Fruit fly (Drosophila melanogaster) whole organism, prepupa: ENCODE measurements around the gene CG4607.

Source experiments
- CG10669 ChIP-seq: fragments of 200-800 bp; sonication (Bioruptor generic); optimal IDR thresholded peaks from 3 replicates; lab custom pipeline; 2018; ENCODE audit warnings: missing biosample characterization, mild to moderate bottlenecking, missing genetic modification characterization, moderate library complexity
- CG11294 ChIP-seq: fragments of 200-800 bp; sonication (Bioruptor generic); IDR thresholded peaks from 2 replicates; pipeline ENCODE4 v1.3.6; 2022; ENCODE audit warnings: missing biosample characterization, missing genetic modification characterization
- CG16779 ChIP-seq: fragments of 200-800 bp; sonication (Bioruptor generic); optimal IDR thresholded peaks from 3 replicates; lab custom pipeline; 2017; ENCODE audit warnings: missing biosample characterization, mild to moderate bottlenecking, missing genetic modification characterization
- CG6163 ChIP-seq: fragments of 200-800 bp; sonication (Bioruptor generic); IDR thresholded peaks from 3 replicates; pipeline ENCODE4 v1.3.6; 2022; ENCODE audit warnings: missing biosample characterization, missing genetic modification characterization
- CG8119 ChIP-seq: fragments of 200-800 bp; sonication (Bioruptor generic); IDR thresholded peaks from 3 replicates; pipeline ENCODE4 v1.3.6; 2022; ENCODE audit warnings: missing biosample characterization, missing genetic modification characterization
- CG9139 ChIP-seq: fragments of 200-800 bp; sonication (Bioruptor generic); optimal IDR thresholded peaks from 3 replicates; lab custom pipeline; 2017; ENCODE audit warnings: missing biosample characterization, mild to moderate bottlenecking, missing genetic modification characterization
- Ets21C ChIP-seq: fragments of 200-800 bp; sonication (Bioruptor generic); optimal IDR thresholded peaks from 3 replicates; lab custom pipeline; 2016; ENCODE audit warnings: missing biosample characterization, missing genetic modification characterization
- Lpt ChIP-seq: fragments of 200-800 bp; sonication (Bioruptor generic); optimal IDR thresholded peaks from 3 replicates; lab custom pipeline; 2016; ENCODE audit warnings: missing biosample characterization, missing genetic modification characterization
- Met ChIP-seq: fragments of 200-800 bp; sonication (Bioruptor generic); optimal IDR thresholded peaks from 3 replicates; lab custom pipeline; 2016; ENCODE audit warnings: missing biosample characterization, missing genetic modification characterization
- Sox102F ChIP-seq: fragments of 200-800 bp; sonication (Bioruptor generic); optimal IDR thresholded peaks from 2 replicates; lab custom pipeline; 2016; ENCODE audit warnings: missing biosample characterization, mild to moderate bottlenecking, missing genetic modification characterization
- Sox15 ChIP-seq: fragments of 200-800 bp; sonication (Bioruptor generic); optimal IDR thresholded peaks from 3 replicates; lab custom pipeline; 2016; ENCODE audit warnings: missing biosample characterization, missing genetic modification characterization
- cyc ChIP-seq: fragments of 200-800 bp; sonication (Bioruptor generic); optimal IDR thresholded peaks from 3 replicates; lab custom pipeline; 2016; ENCODE audit warnings: missing biosample characterization, missing genetic modification characterization
- salr ChIP-seq, 2 experiments: fragments of 200-800 bp; sonication (Bioruptor generic); optimal IDR thresholded peaks; 3 replicates each; lab custom pipeline; 2016 to 2018; ENCODE audit warnings: missing biosample characterization in 2 of 2, missing genetic modification characterization in 2 of 2, mild to moderate bottlenecking in 1 of 2
- ss ChIP-seq, 2 experiments: fragments of 200-800 bp; sonication (Bioruptor generic); optimal IDR thresholded peaks; 2 replicates in 1 of 2; 3 replicates in 1 of 2; lab custom pipeline; 2017 to 2018; ENCODE audit warnings: mild to moderate bottlenecking in 2 of 2, missing biosample characterization in 2 of 2, missing genetic modification characterization in 2 of 2, moderate library complexity in 1 of 2

- TF ChIP-seq Sox102F (GFP tag; lab: Kevin White, UChicago): no peak
- TF ChIP-seq cyc: no peak
- TF ChIP-seq CG6163 (GFP tag; lab: Robert Waterston, UW): no peak
- TF ChIP-seq CG8119 (GFP tag; lab: Robert Waterston, UW): no peak
- TF ChIP-seq CG9139 (GFP tag; lab: Kevin White, UChicago): no peak
- no peak for TF ChIP-seq ss (GFP tag; optimal IDR thresholded peaks at IDR 0.05; lab: Kevin White, UChicago)
- no peak for TF ChIP-seq salr (GFP tag; optimal IDR thresholded peaks at IDR 0.05; lab: Kevin White, UChicago)
- no peak for TF ChIP-seq Met (GFP tag; lab: Kevin White, UChicago)
- TF ChIP-seq CG16779 (tag; lab: Kevin White, UChicago): no peak
- no peak for TF ChIP-seq Sox15 (GFP tag; lab: Kevin White, UChicago)
- no peak for TF ChIP-seq CG11294
- TF ChIP-seq Ets21C (GFP tag; lab: Kevin White, UChicago): no peak
- TF ChIP-seq Lpt (GFP tag; lab: Kevin White, UChicago): no peak
- TF ChIP-seq CG10669: no peak
These were observed 20.1 kb upstream of the CG4607 start, which contains the start of gene nullo for dm6 chrX:7049087-7049486.
